Worm (Caenorhabditis elegans) whole organism, L2 larva: ENCODE data around the gene fut-4.

ENCODE experiments used
- C34F6.9 ChIP-seq: fragments of 150-350 bp; optimal IDR thresholded peaks from 2 replicates; lab custom pipeline; 2014; ENCODE audit warnings: missing biosample characterization, missing genetic modification characterization
- F13H6.1 ChIP-seq: sonication (generic microtip); optimal IDR thresholded peaks from 2 replicates; lab custom pipeline; 2016; ENCODE audit warnings: missing genetic modification characterization, missing compliant biosample characterization
- R02D3.7 ChIP-seq: fragments of 150-350 bp; optimal IDR thresholded peaks from 2 replicates; lab custom pipeline; 2014; ENCODE audit warnings: missing biosample characterization, missing genetic modification characterization
- ZK546.5 ChIP-seq: sonication (generic microtip); optimal IDR thresholded peaks from 2 replicates; lab custom pipeline; 2017; ENCODE audit warnings: missing biosample characterization, missing genetic modification characterization
- alr-1 ChIP-seq: fragments of 150-350 bp; optimal IDR thresholded peaks from 2 replicates; lab custom pipeline; 2014; ENCODE audit warnings: missing biosample characterization, missing genetic modification characterization
- ama-1 ChIP-seq: fragments of 150-350 bp; optimal IDR thresholded peaks from 2 replicates; lab custom pipeline; 2018; ENCODE audit warnings: inconsistent platforms
- blmp-1 ChIP-seq: sonication (generic microtip); optimal IDR thresholded peaks from 2 replicates; lab custom pipeline; 2017; ENCODE audit warnings: missing genetic modification characterization, mild to moderate bottlenecking, missing compliant biosample characterization, antibody characterized with exemption, moderate library complexity; ENCODE audit not compliant: insufficient read depth
- ceh-16 ChIP-seq: fragments of 150-350 bp; optimal IDR thresholded peaks from 2 replicates; lab custom pipeline; 2014; ENCODE audit warnings: missing biosample characterization, missing genetic modification characterization
- ceh-82 ChIP-seq: fragments of 150-350 bp; optimal IDR thresholded peaks from 2 replicates; lab custom pipeline; 2014; ENCODE audit warnings: missing biosample characterization, missing genetic modification characterization
- crh-2 ChIP-seq: sonication (generic microtip); optimal IDR thresholded peaks from 2 replicates; lab custom pipeline; 2017; ENCODE audit warnings: missing biosample characterization, missing genetic modification characterization
- dmd-4 ChIP-seq: sonication (generic microtip); optimal IDR thresholded peaks from 2 replicates; lab custom pipeline; 2017; ENCODE audit warnings: missing biosample characterization, missing genetic modification characterization
- elt-1 ChIP-seq: fragments of 150-350 bp; optimal IDR thresholded peaks from 2 replicates; lab custom pipeline; 2014; ENCODE audit warnings: missing biosample characterization, missing genetic modification characterization
- elt-3 ChIP-seq: sonication (generic microtip); optimal IDR thresholded peaks from 2 replicates; lab custom pipeline; 2017; ENCODE audit warnings: missing biosample characterization, missing genetic modification characterization
- gmeb-1 ChIP-seq: fragments of 150-350 bp; optimal IDR thresholded peaks from 2 replicates; lab custom pipeline; 2014; ENCODE audit warnings: missing biosample characterization, missing genetic modification characterization
- lin-11 ChIP-seq: fragments of 150-350 bp; sonication (generic microtip); optimal IDR thresholded peaks from 2 replicates; lab custom pipeline; 2014; ENCODE audit warnings: missing biosample characterization, missing genetic modification characterization, inconsistent platforms, mixed read lengths
- lin-13 ChIP-seq: fragments of 150-350 bp; optimal IDR thresholded peaks from 2 replicates; lab custom pipeline; 2014; ENCODE audit warnings: missing biosample characterization, missing genetic modification reagents, missing genetic modification characterization
- mab-5 ChIP-seq: fragments of 150-350 bp; optimal IDR thresholded peaks from 2 replicates; lab custom pipeline; 2014; ENCODE audit warnings: missing biosample characterization, missing genetic modification characterization
- mbf-1 ChIP-seq: sonication (generic microtip); optimal IDR thresholded peaks from 2 replicates; lab custom pipeline; 2017; ENCODE audit warnings: missing biosample characterization, missing genetic modification characterization
- mdl-1 ChIP-seq, 2 experiments: fragments of 150-350 bp in 1 of 2; sonication (generic microtip) in 1 of 2; optimal IDR thresholded peaks; 2 replicates each; lab custom pipeline; 2017; ENCODE audit warnings: missing biosample characterization in 2 of 2, missing genetic modification characterization in 2 of 2
- nhr-10 ChIP-seq: sonication (generic microtip); optimal IDR thresholded peaks from 2 replicates; lab custom pipeline; 2017; ENCODE audit warnings: missing biosample characterization, missing genetic modification characterization
- nhr-12 ChIP-seq: fragments of 150-350 bp; optimal IDR thresholded peaks from 2 replicates; lab custom pipeline; 2014; ENCODE audit warnings: missing biosample characterization, missing genetic modification characterization
- nhr-129 ChIP-seq: fragments of 150-350 bp; optimal IDR thresholded peaks from 2 replicates; lab custom pipeline; 2014; ENCODE audit warnings: missing biosample characterization, missing genetic modification characterization
- nhr-23 ChIP-seq: fragments of 150-350 bp; optimal IDR thresholded peaks from 2 replicates; lab custom pipeline; 2014; ENCODE audit warnings: missing biosample characterization, missing genetic modification reagents, missing genetic modification characterization
- nhr-237 ChIP-seq: fragments of 150-350 bp; optimal IDR thresholded peaks from 2 replicates; lab custom pipeline; 2014; ENCODE audit warnings: missing biosample characterization, missing genetic modification characterization
- nhr-6 ChIP-seq: fragments of 150-350 bp; optimal IDR thresholded peaks from 2 replicates; lab custom pipeline; 2014; ENCODE audit warnings: missing biosample characterization, missing genetic modification characterization
- nhr-77 ChIP-seq: fragments of 150-350 bp; optimal IDR thresholded peaks from 2 replicates; lab custom pipeline; 2014; ENCODE audit warnings: missing biosample characterization, missing genetic modification characterization
- peb-1 ChIP-seq: fragments of 150-350 bp; optimal IDR thresholded peaks from 2 replicates; lab custom pipeline; 2014; ENCODE audit warnings: missing biosample characterization, missing genetic modification characterization
- skn-1 ChIP-seq: sonication (generic microtip); optimal IDR thresholded peaks from 2 replicates; lab custom pipeline; 2017; ENCODE audit warnings: missing biosample characterization, missing genetic modification characterization
- sma-3 ChIP-seq: sonication (generic microtip); optimal IDR thresholded peaks from 2 replicates; lab custom pipeline; 2016; ENCODE audit warnings: missing genetic modification reagents, missing genetic modification characterization, missing compliant biosample characterization
- sma-9 ChIP-seq, 2 experiments: fragments of 150-350 bp in 1 of 2; sonication (generic microtip) in 1 of 2; optimal IDR thresholded peaks; 2 replicates each; lab custom pipeline; 2014 to 2016; ENCODE audit warnings: missing genetic modification characterization in 2 of 2, mild to moderate bottlenecking in 1 of 2, missing biosample characterization in 1 of 2, missing compliant biosample characterization in 1 of 2, missing genetic modification reagents in 1 of 2, moderate library complexity in 1 of 2
- unc-39 ChIP-seq: fragments of 150-350 bp; optimal IDR thresholded peaks from 2 replicates; lab custom pipeline; 2014; ENCODE audit warnings: missing biosample characterization, missing genetic modification characterization
- unc-62 ChIP-seq: fragments of 150-350 bp; optimal IDR thresholded peaks from 2 replicates; lab custom pipeline; 2014; ENCODE audit warnings: missing biosample characterization, missing genetic modification reagents, missing genetic modification characterization
- zag-1 ChIP-seq: fragments of 150-350 bp; optimal IDR thresholded peaks from 2 replicates; lab custom pipeline; 2014; ENCODE audit warnings: missing biosample characterization, missing genetic modification characterization
- ztf-1 ChIP-seq: fragments of 200-800 bp; sonication (Bioruptor generic); conservative IDR thresholded peaks from 2 replicates; pipeline ENCODE4 v1.3.6; 2022; ENCODE audit warnings: missing genetic modification characterization, missing compliant biosample characterization
- ztf-11 ChIP-seq: sonication (generic microtip); optimal IDR thresholded peaks from 2 replicates; lab custom pipeline; 2017; ENCODE audit warnings: missing biosample characterization, missing genetic modification characterization
- ztf-4 ChIP-seq: fragments of 150-350 bp; optimal IDR thresholded peaks from 2 replicates; lab custom pipeline; 2014; ENCODE audit warnings: missing biosample characterization, missing genetic modification characterization

Gene fut-4

ce11 chrII:2779253-2779652 is 43.1 kb downstream of the fut-4 start, which contains the start of gene F08D12.3:
Gene F08D12.3 (plus strand): TSS chrII:2779553.
- TF ChIP-seq nhr-129 (tag; lab: Kevin White, UChicago) (no peak), nhr-6 (tag; lab: Kevin White, UChicago) (no peak), skn-1 (no peak), unc-62 (GFP tag; lab: Kevin White, UChicago) (no peak), dmd-4 (tag; lab: Kevin White, UChicago) (no peak), R02D3.7 (tag; lab: Kevin White, UChicago) (no peak), elt-1 (tag; lab: Kevin White, UChicago) (no peak), sma-9 (GFP tag; optimal IDR thresholded peaks at IDR 0.05; lab: Kevin White, UChicago) (no peak), sma-9 (tag; optimal IDR thresholded peaks at IDR 0.05; lab: Kevin White, UChicago) (no peak), crh-2 (tag; lab: Kevin White, UChicago) (no peak), peb-1 (tag; lab: Kevin White, UChicago) (no peak)

- TF ChIP-seq zag-1 (no peak), C34F6.9 (tag; lab: Kevin White, UChicago) (no peak), lin-11 (tag; lab: Kevin White, UChicago) (no peak), ceh-82 (tag; lab: Kevin White, UChicago) (no peak), unc-39 (tag; lab: Kevin White, UChicago) (no peak), ztf-1 (GFP tag; lab: Robert Waterston, UW) (no peak), ztf-4 (tag; lab: Kevin White, UChicago) (no peak), mbf-1 (tag; lab: Kevin White, UChicago) (no peak), nhr-12 (tag; lab: Kevin White, UChicago) (no peak), nhr-10 (no peak), skn-1 (no peak), mab-5 (tag; lab: Kevin White, UChicago) (no peak), sma-3 (GFP tag; lab: Kevin White, UChicago) (no peak), alr-1 (no peak), ztf-11 (no peak), lin-13 (GFP tag; lab: Kevin White, UChicago) (no peak), blmp-1 (tag; lab: Kevin White, UChicago) (no peak), ZK546.5 (tag; lab: Kevin White, UChicago) (no peak), nhr-77 (tag; lab: Kevin White, UChicago) (no peak), ceh-16 (no peak)
These were observed 44.5 kb downstream of the fut-4 start, which contains the start of gene F08D12.4 for ce11 chrII:2777846-2778245. Gene F08D12.4 (plus strand): TSS chrII:2778146.

- TF ChIP-seq elt-3 (tag; lab: Kevin White, UChicago) (no peak), zag-1 (no peak), gmeb-1 (no peak), C34F6.9 (tag; lab: Kevin White, UChicago) (no peak), lin-13 (GFP tag; lab: Kevin White, UChicago) (no peak), ceh-82 (tag; lab: Kevin White, UChicago) (no peak), nhr-23 (tag; lab: Kevin White, UChicago) (no peak), ztf-1 (GFP tag; lab: Robert Waterston, UW) (no peak), peb-1 (tag; lab: Kevin White, UChicago) (no peak), ztf-4 (tag; lab: Kevin White, UChicago) (no peak), nhr-12 (tag; lab: Kevin White, UChicago) (no peak), ztf-11 (no peak), nhr-129 (tag; lab: Kevin White, UChicago) (no peak), nhr-237 (tag; lab: Kevin White, UChicago) (no peak), mdl-1 (tag; optimal IDR thresholded peaks at IDR 0.05; lab: Kevin White, UChicago) (no peak), unc-39 (tag; lab: Kevin White, UChicago) (no peak)
These were observed 47.4 kb downstream of the fut-4 start, which contains the start of gene fbxb-111 for ce11 chrII:2774904-2775303. Gene fbxb-111 (minus strand): TSS chrII:2775004.

DNA sequence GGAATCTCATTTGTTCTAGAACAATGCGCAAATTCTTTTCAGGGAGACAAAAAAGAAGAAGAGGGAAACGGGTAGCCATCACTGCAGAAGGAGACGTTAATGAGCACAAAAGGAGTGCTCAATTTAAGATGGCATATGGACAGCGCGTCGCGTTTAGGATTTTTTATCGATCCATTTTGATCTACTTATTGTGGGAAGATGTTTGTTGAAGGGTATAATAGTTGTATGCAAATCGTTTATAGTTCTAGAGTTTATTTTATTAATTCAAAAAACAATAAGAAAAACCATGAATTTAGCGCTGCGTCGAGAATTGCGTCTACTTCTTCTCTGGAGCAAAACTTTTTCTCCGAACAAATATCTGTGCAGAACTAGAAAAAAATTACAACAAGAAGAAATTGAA is 48.8 kb downstream of the fut-4 start, which contains the start of gene sdz-9:
Gene sdz-9, minus strand, starts transcription at position 101 of the 400 bp plus-strand sequence.
- no peak for TF ChIP-seq ama-1 (lab: Kevin White, UChicago)
- no peak for TF ChIP-seq F13H6.1 (tag; lab: Kevin White, UChicago)
